Fruit fly (Drosophila melanogaster) ovary, adult (tissue): ENCODE results near the gene Dbx.
A peak's percentile ranks its signal among the peaks of the same experiment; 100 is the strongest.

Experiments
- CG17801 ChIP-seq: fragments of 200-800 bp; optimal IDR thresholded peaks from 2 replicates; lab custom pipeline; 2019; ENCODE audit warnings: missing biosample characterization, mild to moderate bottlenecking, missing genetic modification characterization, moderate library complexity; ENCODE audit not compliant: partially characterized antibody

Gene Dbx

DNA sequence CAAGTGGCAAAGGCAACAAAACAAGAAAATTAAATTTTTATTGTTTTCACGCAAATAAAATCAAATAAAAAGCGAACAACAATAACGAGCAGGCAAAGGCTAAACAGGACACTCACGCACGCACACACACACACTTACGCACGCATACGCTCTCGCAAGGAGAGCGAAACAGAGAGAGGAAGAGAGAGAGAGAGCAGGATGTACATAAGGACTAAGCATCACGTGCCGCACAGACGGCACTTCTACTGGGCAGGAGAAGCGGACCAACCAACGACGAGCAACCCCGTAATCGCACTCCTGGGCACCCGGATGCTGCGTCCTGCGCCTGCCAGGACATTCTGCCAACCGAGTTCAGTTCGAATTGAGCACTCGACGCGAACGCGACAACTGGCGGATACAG lies at the start of gene Dbx:
TSS of gene Dbx (plus strand) at position 365 of the 400 bp plus-strand sequence.
- TF ChIP-seq CG17801 (GFP tag; lab: Kevin White, UChicago) = no peak

DNA sequence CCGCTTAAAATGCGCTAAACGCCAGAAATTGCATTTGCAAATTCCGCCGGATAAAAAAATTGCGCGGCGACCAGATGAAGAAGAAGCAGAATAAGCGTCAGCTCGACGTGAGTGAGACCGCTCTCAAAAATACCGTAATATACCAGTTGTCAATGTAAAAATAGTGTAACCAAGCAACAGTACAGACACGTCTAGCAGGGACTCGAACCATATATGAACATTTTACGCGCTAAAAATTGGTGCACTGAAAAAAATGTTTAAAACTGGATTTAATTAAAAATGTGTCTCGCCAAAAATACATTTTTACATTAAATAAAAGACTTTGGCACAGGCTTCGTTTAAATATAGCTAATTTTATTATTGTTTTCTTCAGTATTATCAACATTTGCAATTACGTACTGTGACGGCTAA lies 44.9 kb upstream of the Dbx start, which contains the start of gene dre4:
TSS of gene dre4 (minus strand) at position 98 of the 411 bp plus-strand sequence.
- peak; percentile 42 for TF ChIP-seq CG17801 (GFP tag; lab: Kevin White, UChicago)

DNA sequence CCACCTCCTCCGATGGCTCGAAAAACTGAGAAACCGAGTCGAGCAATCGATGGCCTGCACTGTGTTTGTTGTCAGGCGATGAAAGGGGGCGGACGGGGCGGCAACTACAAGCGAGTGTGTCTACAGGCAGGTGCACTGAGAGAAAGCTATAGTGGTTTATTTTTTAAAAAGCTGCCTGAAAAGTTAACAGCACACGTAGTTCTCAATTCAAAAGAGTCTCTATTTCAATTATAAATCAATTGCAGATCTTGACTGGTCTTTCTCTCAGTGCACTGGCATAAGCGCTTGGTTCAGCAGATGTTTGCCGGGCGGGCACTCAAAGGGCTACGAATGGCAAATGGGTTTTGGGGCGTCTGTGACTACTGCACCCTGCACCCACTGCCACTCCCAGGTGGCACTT lies 40.4 kb upstream of the Dbx start:
- no peak for TF ChIP-seq CG17801 (GFP tag; lab: Kevin White, UChicago)

DNA sequence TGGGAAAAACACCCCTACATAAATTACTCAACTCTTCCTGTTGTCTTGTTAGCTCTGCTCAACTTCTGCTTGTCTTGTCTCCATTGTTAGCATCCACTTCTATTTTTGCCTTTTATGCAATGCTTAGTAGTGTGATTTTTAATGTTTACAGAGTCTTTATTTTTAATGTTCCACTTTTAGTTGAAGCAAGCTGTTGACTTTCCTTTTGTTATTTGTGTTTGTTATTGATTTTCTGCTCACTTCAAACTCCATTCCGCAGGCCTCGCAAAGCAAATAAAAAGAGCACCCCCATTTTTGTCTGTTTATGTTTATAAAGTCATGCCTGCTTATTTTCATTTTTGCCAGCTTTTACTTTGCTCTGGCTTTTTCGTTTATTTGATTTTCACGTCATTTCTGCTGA lies 39.2 kb upstream of the Dbx start:
- TF ChIP-seq CG17801 (GFP tag; lab: Kevin White, UChicago) = no peak

DNA sequence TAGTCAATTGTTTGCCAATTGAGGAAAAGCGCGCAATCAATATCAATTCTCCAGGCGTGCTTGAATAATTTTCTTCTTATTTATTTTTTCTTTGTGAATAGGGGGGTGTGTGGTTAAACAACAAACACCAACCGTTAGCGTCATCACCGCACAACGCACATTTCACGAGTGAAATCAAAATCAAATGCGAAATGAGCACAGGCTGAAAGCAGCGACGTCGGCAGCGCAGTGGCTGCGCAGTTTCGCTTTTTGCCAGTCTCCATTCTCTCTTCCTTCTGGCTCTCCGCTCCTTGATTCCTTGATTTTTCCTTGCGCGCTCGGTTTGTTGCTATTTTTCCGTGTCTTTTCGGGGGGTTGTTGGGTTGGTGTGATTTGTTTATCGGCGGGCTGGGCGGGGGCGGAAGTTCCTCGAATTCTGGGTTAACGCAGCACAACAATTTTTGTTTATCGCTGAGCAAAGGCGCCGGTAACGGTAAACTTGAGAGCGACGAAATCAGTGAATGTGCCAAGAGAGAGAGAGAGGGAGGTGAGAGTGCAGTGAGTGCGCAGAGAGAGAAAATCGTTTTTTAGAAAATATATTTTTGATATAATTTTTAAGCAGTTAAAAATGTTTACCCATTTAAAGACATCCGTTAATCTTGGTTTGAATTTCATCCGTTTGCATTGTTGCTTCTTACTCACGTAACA lies 38.1 kb upstream of the Dbx start, which contains the start of gene CG13937:
TSS of gene CG13937 (minus strand) at position 174 of the 687 bp plus-strand sequence.
- no peak for TF ChIP-seq CG17801 (GFP tag; lab: Kevin White, UChicago)

DNA sequence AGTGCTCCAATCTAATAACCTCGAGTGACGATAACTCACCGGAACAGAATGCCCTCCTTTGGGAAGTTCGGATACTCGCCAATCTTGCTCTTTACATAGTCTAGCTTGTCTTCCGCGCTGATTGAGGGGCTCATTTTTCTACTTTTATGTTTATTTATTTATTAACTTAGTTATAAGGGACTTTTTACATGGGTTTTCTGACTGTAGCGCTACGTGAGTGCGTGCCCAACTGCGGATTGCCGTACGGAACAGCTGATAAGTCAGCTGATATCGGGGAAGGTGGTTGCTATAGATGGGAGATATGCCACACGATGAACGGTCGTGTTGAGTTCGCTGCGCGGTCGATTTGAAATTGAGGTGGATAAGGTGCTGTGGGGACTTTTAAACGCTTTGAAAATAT lies 36.5 kb upstream of the Dbx start, which contains the start of gene Aprt:
TSS of gene Aprt (minus strand) at position 368 of the 400 bp plus-strand sequence.
- peak; percentile 44 for TF ChIP-seq CG17801 (GFP tag; lab: Kevin White, UChicago)

DNA sequence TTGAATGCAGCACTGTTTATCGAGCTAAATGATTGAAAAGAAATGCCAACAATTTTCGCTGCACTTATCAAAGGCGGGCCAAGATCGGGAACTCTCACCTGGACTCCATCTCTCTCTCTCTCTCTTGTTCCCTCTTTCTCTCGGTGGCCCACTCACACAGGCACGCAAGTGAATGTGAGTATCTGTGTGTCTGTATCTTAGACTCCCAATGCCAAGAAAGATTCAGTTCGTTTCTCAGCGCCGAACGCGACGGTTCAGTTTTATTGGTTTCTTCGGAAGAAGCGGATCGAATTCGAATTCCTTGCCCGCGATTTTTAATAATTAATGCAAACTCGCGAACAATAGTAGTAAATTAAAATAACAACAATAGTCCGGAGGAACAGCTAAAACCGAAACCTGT lies 35.7 kb upstream of the Dbx start, which contains the start of gene Tmhs:
TSS of gene Tmhs (plus strand) at position 222 of the 400 bp plus-strand sequence.
- TF ChIP-seq CG17801 (GFP tag; lab: Kevin White, UChicago) = no peak

DNA sequence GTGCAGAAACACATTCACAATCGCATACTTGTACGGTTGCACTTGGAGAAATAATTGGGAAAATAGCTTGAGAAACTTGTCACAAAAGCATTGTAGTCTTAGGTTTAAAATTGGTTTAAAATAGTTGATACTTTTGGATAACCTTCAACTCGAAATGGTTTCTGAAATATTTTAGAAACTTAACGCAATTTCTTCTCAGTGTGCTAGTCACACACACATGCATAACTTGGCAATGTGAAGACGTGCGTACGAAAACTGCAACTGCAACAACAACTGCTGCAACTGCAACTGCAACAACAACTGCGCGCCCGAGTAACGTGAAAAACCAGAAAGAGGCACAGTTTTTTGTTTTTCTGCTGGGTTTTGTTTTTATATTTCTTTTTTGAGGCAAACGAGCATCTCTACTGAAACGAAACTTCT lies 35.0 kb upstream of the Dbx start:
- peak; percentile 81 for TF ChIP-seq CG17801 (GFP tag; lab: Kevin White, UChicago)

DNA sequence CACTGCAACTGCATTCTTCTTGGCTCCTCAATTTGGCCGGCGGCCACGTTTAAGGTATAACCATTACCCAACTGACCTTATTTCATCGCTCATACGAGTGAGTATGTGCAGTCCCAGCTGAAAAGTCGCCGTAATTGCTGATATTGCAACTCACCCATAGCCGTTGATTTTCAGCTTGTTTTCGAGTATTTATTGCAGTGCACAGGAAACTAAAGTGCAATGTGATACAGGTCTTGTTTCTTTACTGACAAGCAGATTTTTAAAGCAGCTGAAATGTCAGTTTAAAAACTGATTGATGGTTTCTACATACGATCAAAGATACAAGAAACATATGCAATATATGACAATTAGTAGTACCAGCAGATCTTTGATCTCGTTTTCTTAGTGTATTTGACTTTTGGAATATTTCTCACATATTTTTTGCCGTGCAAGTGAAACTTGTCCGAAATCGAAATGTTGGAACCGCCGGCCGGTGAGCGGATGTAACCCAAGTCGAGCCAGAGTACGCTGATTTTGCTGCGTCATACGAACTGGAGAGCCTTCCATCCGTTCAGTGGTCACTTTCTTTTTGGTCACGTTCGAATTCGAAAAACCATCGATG lies 33.1 kb upstream of the Dbx start:
- TF ChIP-seq CG17801 (GFP tag; lab: Kevin White, UChicago) = peak; percentile 42

DNA sequence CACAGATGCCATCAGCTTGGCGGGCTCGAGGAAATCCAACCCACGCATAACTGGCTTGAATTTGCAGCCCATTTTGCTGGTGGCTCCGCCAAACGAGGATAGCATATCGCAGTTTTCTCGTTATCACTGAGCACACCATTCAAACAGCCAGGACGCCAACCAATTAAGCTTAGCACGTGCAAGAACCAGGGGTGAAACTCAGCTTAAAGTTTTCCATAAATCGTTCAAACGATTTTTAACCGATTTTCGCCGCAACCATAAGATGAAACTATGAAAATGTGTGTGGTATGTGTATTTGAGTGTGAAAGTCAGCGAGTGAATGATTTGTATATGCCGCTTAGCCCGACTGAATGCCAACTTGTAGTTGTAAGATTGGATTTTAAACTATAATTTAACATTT lies 30.2 kb upstream of the Dbx start:
- TF ChIP-seq CG17801 (GFP tag; lab: Kevin White, UChicago) = no peak

DNA sequence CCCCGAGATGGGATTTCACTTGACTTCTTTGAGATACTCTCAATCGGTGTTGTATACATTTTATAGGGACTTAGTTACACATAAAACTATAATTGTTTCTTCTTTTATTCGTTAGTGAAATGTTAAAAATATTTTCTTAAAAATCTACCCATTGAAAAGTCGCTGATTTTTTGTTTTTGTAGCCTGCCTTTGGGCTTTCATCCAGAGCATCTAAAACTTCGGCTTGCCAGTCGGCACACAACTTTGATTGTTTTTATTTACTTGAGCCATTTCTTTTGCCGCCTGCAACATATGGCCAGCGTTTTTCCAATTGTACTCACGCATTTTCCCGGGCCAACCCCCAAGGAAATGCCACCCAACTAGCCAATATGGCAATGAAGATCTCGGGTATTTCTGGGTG lies 29.2 kb upstream of the Dbx start:
- TF ChIP-seq CG17801 (GFP tag; lab: Kevin White, UChicago) = no peak

DNA sequence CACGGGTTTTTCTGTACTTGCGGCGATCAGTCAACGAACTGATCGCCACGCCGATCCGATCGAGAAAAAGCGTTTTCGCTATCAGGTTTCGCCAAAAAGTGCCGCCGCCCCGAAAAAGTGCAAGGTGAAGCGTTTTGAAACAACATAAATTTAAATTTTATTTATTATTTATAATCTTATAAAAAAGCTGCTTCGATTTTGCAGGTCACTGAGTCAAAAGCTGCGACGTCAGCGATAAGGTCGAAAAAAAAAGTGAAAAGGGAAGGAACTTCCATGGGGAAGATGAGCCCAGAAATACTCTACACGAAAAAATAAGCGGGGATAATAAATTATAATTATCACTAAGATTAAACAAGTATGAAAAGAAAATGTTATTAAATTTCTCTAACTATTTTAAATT lies 23.4 kb upstream of the Dbx start:
- TF ChIP-seq CG17801 (GFP tag; lab: Kevin White, UChicago) = no peak

DNA sequence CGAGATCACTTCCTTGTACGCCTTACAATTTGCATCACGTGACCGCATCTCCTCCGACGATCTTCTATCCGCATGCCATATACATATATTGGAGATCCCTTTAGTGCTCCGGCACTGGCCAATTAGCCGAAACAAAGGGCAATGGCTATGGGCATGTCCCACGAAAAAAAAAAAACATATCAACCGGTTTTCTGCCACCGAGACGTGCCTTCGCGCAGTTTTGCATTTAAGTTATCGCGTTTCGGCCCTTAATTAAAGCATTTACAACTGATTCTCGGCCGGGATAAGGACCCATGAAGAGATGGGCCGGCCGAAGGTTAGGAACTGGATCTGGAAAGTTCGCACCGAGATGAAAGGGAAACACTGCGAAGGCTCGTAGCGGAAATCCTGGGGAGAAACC lies 21.5 kb upstream of the Dbx start:
- no peak for TF ChIP-seq CG17801 (GFP tag; lab: Kevin White, UChicago)

DNA sequence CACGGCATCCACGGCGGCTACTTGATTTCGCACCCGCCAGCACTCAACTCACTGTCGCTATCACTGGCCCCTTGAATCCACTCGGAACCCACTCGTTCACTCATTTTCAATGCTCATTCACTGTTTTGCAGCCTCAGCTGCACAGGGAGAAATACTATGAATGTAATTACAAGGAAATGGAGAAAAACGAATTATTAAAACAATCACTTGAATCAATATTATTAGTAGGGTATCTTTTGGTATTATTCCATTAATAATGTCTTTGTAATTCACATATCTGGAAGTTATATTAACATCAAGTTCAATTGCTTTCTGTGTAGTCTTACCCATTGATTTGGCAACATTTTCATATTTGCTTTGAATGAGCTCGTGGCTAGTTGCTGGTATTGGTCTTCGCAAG lies 20.5 kb upstream of the Dbx start:
- TF ChIP-seq CG17801 (GFP tag; lab: Kevin White, UChicago) = no peak

DNA sequence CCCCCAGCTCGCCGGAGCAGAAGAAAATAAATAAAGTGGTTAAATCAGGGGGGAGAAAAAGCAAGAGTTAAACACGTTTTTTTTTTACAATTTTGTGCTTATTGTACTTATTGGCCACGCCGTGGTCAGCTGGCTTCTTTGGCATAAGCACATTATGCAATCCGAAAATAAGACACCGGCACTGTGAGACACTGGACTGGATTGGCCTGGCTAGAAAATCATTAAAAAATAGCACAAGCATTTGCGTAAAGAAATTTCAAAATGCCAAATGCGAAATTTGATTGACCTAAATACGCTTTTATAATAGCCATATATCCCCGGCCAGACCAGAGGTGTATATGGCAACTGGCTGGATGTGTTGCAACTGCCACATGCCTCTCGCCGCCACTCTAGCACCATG lies 16.7 kb upstream of the Dbx start:
- no peak for TF ChIP-seq CG17801 (GFP tag; lab: Kevin White, UChicago)

DNA sequence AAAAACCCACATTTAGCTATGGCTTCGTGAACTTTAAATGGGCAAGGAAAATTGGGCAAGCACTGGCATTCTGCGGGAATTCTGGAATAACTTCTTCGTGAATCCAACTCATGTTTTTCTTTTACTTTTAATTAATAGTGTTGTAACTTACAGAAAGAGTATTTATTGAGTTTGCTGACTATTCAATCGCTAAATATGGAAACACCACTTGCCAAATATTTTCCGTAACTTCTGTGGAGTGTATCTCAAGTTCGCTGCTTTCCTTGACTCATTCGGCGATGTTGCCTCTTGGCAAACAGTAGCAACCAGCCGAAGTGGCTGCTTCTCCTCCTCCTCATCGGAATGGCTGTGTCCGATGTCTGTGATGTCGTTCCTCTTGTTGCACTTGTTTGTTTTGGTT lies 15.8 kb upstream of the Dbx start:
- no peak for TF ChIP-seq CG17801 (GFP tag; lab: Kevin White, UChicago)
